Worm (Caenorhabditis elegans) whole organism, L1 larva: ENCODE measurements around the gene R07E4.1.

Experiments used
- aly-2 ChIP-seq: fragments of 150-350 bp; optimal IDR thresholded peaks from 2 replicates; lab custom pipeline; 2014; ENCODE audit warnings: missing biosample characterization, missing genetic modification characterization
- ama-1 ChIP-seq: fragments of 150-350 bp; optimal IDR thresholded peaks from 2 replicates; lab custom pipeline; 2014
- dpl-1 ChIP-seq, 3 experiments: fragments of 150-350 bp in 2 of 3; sonication (generic microtip) in 1 of 3; optimal IDR thresholded peaks; 2 replicates each; lab custom pipeline; 2014 to 2017; ENCODE audit warnings: missing biosample characterization in 3 of 3, missing genetic modification characterization in 3 of 3, missing genetic modification reagents in 3 of 3
- egl-27 ChIP-seq, 2 experiments: fragments of 150-350 bp in 1 of 2; sonication (generic microtip); optimal IDR thresholded peaks; 3 replicates each; lab custom pipeline; 2017 to 2018; ENCODE audit warnings: missing biosample characterization in 2 of 2, missing genetic modification characterization in 2 of 2, missing genetic modification reagents in 2 of 2
- elt-3 ChIP-seq, 6 experiments: fragments of 150-350 bp in 1 of 6; sonication (generic microtip); optimal IDR thresholded peaks; 2 replicates each; lab custom pipeline; 2017 to 2018; ENCODE audit warnings: missing biosample characterization in 6 of 6, missing genetic modification characterization in 6 of 6, inconsistent platforms in 1 of 6
- isw-1 ChIP-seq: fragments of 200-800 bp; sonication (Bioruptor generic); IDR thresholded peaks from 2 replicates; pipeline ENCODE4 v1.3.6; 2022; ENCODE audit warnings: missing genetic modification characterization, missing compliant biosample characterization
- lin-13 ChIP-seq: fragments of 150-350 bp; optimal IDR thresholded peaks from 2 replicates; lab custom pipeline; 2014; ENCODE audit warnings: missing biosample characterization, missing genetic modification reagents, missing genetic modification characterization
- nhr-237 ChIP-seq: fragments of 150-350 bp; optimal IDR thresholded peaks from 2 replicates; lab custom pipeline; 2014; ENCODE audit warnings: missing biosample characterization, missing genetic modification characterization
- nhr-28 ChIP-seq: fragments of 150-350 bp; optimal IDR thresholded peaks from 2 replicates; lab custom pipeline; 2014; ENCODE audit warnings: missing biosample characterization, missing genetic modification characterization
- unc-62 ChIP-seq: fragments of 150-350 bp; optimal IDR thresholded peaks from 2 replicates; lab custom pipeline; 2014; ENCODE audit warnings: missing biosample characterization, missing genetic modification reagents, missing genetic modification characterization
- zag-1 ChIP-seq: fragments of 150-350 bp; optimal IDR thresholded peaks from 2 replicates; lab custom pipeline; 2014; ENCODE audit warnings: missing biosample characterization, missing genetic modification characterization
- zip-4 ChIP-seq: fragments of 200-800 bp; sonication (Bioruptor generic); optimal IDR thresholded peaks from 2 replicates; lab custom pipeline; 2018; ENCODE audit warnings: mild to moderate bottlenecking, missing genetic modification characterization, moderate library complexity, missing compliant biosample characterization

ce11 chrX:6002479-6002878, 43.6 kb downstream of the R07E4.1 start:
- TF ChIP-seq nhr-28 (tag; lab: Kevin White, UChicago) (no peak), lin-13 (no peak), zip-4 (no peak), isw-1 (GFP tag; lab: Robert Waterston, UW) (no peak), elt-3 (tag; optimal IDR thresholded peaks at IDR 0.05; lab: Kevin White, UChicago) (no peak), ama-1 (lab: Kevin White, UChicago) (no peak), zag-1 (tag; lab: Kevin White, UChicago) (no peak), nhr-237 (tag; lab: Kevin White, UChicago) (no peak), dpl-1 (GFP tag; optimal IDR thresholded peaks at IDR 0.05; lab: Kevin White, UChicago) (no peak), aly-2 (tag; lab: Kevin White, UChicago) (no peak), egl-27 (tag; optimal IDR thresholded peaks at IDR 0.05; lab: Kevin White, UChicago) (no peak), unc-62 (GFP tag; lab: Kevin White, UChicago) (no peak)
